Worm (Caenorhabditis elegans) whole organism, mixed stage, embryonic: ENCODE measurements around the gene ule-3.

Experiments
- cnd-1 ChIP-seq: fragments of 200-800 bp; sonication (Bioruptor generic); optimal IDR thresholded peaks from 2 replicates; lab custom pipeline; 2018; ENCODE audit warnings: mild to moderate bottlenecking, missing genetic modification characterization, missing compliant biosample characterization
- elt-3 ChIP-seq: fragments of 150-350 bp; optimal IDR thresholded peaks from 2 replicates; lab custom pipeline; 2014; ENCODE audit warnings: missing biosample characterization, missing genetic modification characterization
- lsy-2 ChIP-seq: fragments of 150-350 bp; optimal IDR thresholded peaks from 2 replicates; lab custom pipeline; 2014; ENCODE audit warnings: missing biosample characterization, missing genetic modification characterization
- mls-2 ChIP-seq: sonication (generic microtip); optimal IDR thresholded peaks from 2 replicates; lab custom pipeline; 2016; ENCODE audit warnings: mild to moderate bottlenecking, missing genetic modification characterization, moderate library complexity, missing compliant biosample characterization
- pha-4 ChIP-seq: fragments of 150-350 bp; optimal IDR thresholded peaks from 2 replicates; lab custom pipeline; 2018; ENCODE audit warnings: missing biosample characterization, missing genetic modification reagents, missing genetic modification characterization
- snpc-4 ChIP-seq: fragments of 150-350 bp; optimal IDR thresholded peaks from 2 replicates; lab custom pipeline; 2014; ENCODE audit warnings: missing biosample characterization, missing genetic modification characterization

ce11 chrV:10757128-10757527 lies 36.5 kb upstream of the ule-3 start:
- TF ChIP-seq mls-2 (tag; lab: Kevin White, UChicago): no peak
- no peak for TF ChIP-seq cnd-1 (tag; lab: Kevin White, UChicago)
- no peak for TF ChIP-seq snpc-4
- no peak for TF ChIP-seq elt-3 (tag; lab: Kevin White, UChicago)
- TF ChIP-seq lsy-2 (tag; lab: Kevin White, UChicago): no peak
- no peak for TF ChIP-seq pha-4 (tag; lab: Kevin White, UChicago)
